Worm (Caenorhabditis elegans): Measurements from ENCODE around the gene dyf-3.
A peak's percentile ranks its signal among the peaks of the same experiment; 100 is the strongest.

Gene dyf-3

DNA sequence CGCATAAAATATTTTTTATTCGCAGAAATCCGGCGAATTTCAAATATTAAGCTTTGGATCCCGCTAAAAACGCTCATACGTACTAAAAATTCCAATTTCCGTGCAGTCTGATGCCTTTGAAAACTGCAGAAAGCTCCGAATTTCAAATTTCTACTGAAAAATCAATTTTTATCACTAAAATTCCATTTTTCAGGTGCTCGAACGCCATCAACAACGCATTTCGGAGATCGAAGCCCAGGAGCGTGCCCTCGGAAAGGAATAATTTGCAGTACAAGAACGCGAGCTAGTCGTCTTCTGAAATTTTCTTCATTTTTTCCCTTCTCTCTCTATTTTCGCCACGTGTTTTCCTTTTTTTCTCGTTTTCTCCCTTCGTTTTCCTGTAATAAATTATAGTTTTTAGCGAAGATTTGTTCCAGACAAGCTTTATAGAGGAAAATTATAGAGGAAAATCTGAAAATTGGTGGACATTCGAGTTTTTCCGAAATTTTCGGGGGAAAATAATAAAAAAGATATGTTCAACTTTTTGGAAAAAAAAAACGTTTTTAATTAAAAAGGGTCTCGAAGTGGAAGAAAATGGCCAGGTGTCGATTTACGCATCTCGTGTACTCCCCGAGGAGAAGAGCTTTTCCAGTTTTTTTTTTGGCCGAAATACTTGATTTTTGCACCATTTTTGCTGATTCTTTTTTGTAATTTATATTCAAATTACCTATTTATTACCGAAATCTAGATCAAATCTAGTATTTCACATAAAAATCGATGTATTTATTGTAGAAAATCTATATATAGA lies 12.3 kb downstream of the dyf-3 start:
- TF ChIP-seq unc-62 (GFP tag; optimal IDR thresholded peaks at IDR 0.05 in 1 of 2) = peak in 1 of 2 experiments; percentile 92
- no peak for TF ChIP-seq unc-62 (tag; optimal IDR thresholded peaks at IDR 0.05)
- no peak for TF ChIP-seq mdl-1 (tag; optimal IDR thresholded peaks at IDR 0.05)
- no peak for TF ChIP-seq Y75B8A.6 (GFP tag; IDR thresholded peaks at IDR 0.05)
- TF ChIP-seq hlh-11 (tag; optimal IDR thresholded peaks at IDR 0.05) = no peak
- peak; percentile 93 for TF ChIP-seq aha-1 (tag)
- TF ChIP-seq ztf-7 (tag; optimal IDR thresholded peaks at IDR 0.05) = no peak
- TF ChIP-seq lin-38 (GFP tag; IDR thresholded peaks at IDR 0.05) = peak; percentile 32; the same call in 1 of the 2 replicates
- no peak for TF ChIP-seq dve-1 (tag; optimal IDR thresholded peaks at IDR 0.05; ENCODE audit: insufficient read depth)
- no peak for TF ChIP-seq pqm-1 (tag; optimal IDR thresholded peaks at IDR 0.05)
- TF ChIP-seq F26F4.8 (GFP tag; conservative IDR thresholded peaks at IDR 0.05) = no peak
- no peak for TF ChIP-seq ctbp-1 (GFP tag; IDR thresholded peaks at IDR 0.05)
- TF ChIP-seq daf-16 (GFP tag; optimal IDR thresholded peaks at IDR 0.05) = no peak
- TF ChIP-seq daf-16 (tag; optimal IDR thresholded peaks at IDR 0.05) = peak; percentile 26
- no peak for TF ChIP-seq nhr-10 (tag; optimal IDR thresholded peaks at IDR 0.05)
- TF ChIP-seq T20F7.1 (GFP tag; optimal IDR thresholded peaks at IDR 0.05) = no peak
- TF ChIP-seq unc-39 (tag; optimal IDR thresholded peaks at IDR 0.05) = no peak
- TF ChIP-seq Y48G9A.11 (GFP tag; IDR thresholded peaks at IDR 0.05) = no peak
- TF ChIP-seq spr-1 (tag; optimal IDR thresholded peaks at IDR 0.05) = no peak
- TF ChIP-seq arid-1 (GFP tag; conservative IDR thresholded peaks at IDR 0.05) = no peak
- TF ChIP-seq zfp-3 (GFP tag; conservative IDR thresholded peaks at IDR 0.05) = 0 out of 2 replicates have a peak, but pooled peaks have one; percentile 50
- TF ChIP-seq lir-3 (tag; optimal IDR thresholded peaks at IDR 0.05) = no peak
- no peak for TF ChIP-seq tra-1 (GFP tag; IDR thresholded peaks at IDR 0.05)
- TF ChIP-seq R02D3.7 (tag; optimal IDR thresholded peaks at IDR 0.05) = peak; percentile 22
- no peak for TF ChIP-seq mes-2 (tag; optimal IDR thresholded peaks at IDR 0.05; ENCODE audit: poor library complexity, severe bottlenecking)
- no peak for TF ChIP-seq snpc-1.2 (GFP tag; IDR thresholded peaks at IDR 0.05)
- no peak for TF ChIP-seq fkh-10 (GFP tag; optimal IDR thresholded peaks at IDR 0.05)
- TF ChIP-seq sdz-12 (GFP tag; optimal IDR thresholded peaks at IDR 0.05) = no peak
- TF ChIP-seq mdt-29 (GFP tag; IDR thresholded peaks at IDR 0.05) = no peak
- no peak for TF ChIP-seq F37D6.2 (tag; optimal IDR thresholded peaks at IDR 0.05)
- TF ChIP-seq nhr-41 (GFP tag; IDR thresholded peaks at IDR 0.05) = no peak
- TF ChIP-seq ama-1 (optimal IDR thresholded peaks at IDR 0.05) = no peak
- TF ChIP-seq nhr-6 (tag; optimal IDR thresholded peaks at IDR 0.05) = no peak

DNA sequence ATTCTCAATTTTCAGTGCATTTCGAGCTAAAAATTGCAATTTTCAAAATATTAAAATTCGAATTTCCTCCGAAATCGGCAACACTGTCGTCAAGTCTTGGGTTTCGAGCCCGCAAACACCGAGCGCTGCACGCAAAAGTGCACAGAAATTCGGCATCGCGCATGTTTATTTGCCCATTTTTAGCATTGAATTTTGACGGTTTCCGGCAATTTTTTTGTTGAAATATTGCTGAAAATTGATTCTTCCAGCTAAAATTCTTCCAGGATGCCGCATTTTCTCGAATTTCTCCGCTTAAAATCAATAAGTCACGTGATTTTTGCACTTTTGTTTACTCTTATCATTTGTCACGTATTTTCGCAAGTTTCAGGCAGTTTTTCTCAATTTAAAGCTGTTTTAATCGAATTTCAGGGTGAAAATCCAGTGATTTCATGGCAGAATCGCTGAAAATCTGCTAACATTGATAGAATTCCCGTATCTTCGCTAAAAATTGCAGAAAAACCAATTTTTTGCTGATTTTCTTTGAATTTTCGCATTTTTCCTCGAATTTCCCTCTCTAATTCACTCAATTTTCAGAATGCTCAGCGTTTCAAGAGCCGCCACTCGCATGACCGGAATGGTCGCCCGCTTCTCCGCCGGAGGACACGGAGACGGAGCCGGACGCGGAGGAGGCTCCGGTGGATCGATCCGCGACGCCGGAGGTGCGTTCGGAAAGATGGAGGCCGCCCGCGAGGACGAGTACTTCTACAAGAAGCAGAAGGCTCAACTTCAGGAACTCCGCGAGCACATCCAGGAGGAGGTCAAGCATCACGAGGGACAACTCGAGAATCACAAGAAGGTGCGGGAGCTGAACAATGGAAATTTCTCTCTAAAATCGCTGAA lies 13.5 kb downstream of the dyf-3 start, which contains the start of gene mai-2:
Gene mai-2, plus strand, starts transcription at position 574 of the 879 bp plus-strand sequence.
- peak; percentile 18 for TF ChIP-seq mep-1 (tag; optimal IDR thresholded peaks at IDR 0.05)
- TF ChIP-seq nhr-111 (GFP tag; optimal IDR thresholded peaks at IDR 0.05) = no peak
- no peak for TF ChIP-seq Y5F2A.4 (GFP tag; optimal IDR thresholded peaks at IDR 0.05)
- TF ChIP-seq F37D6.2 (tag; optimal IDR thresholded peaks at IDR 0.05) = no peak
- TF ChIP-seq nhr-77 (tag; optimal IDR thresholded peaks at IDR 0.05) = peak; percentile 18
- TF ChIP-seq F49E8.2 (tag; optimal IDR thresholded peaks at IDR 0.05; ENCODE audit: borderline replicate concordance) = no peak
- no peak for TF ChIP-seq egl-43 (GFP tag; IDR thresholded peaks at IDR 0.05)
- no peak for TF ChIP-seq madf-5 (GFP tag; IDR thresholded peaks at IDR 0.05)
- no peak for TF ChIP-seq mxl-2 (GFP tag; conservative IDR thresholded peaks at IDR 0.05)
- TF ChIP-seq attf-4 (tag; optimal IDR thresholded peaks at IDR 0.05) = no peak
- peak in 1 of 2 experiments; percentile 77 for TF ChIP-seq lsy-2 (tag; optimal IDR thresholded peaks at IDR 0.05)
- no peak for TF ChIP-seq nhr-42 (GFP tag; IDR thresholded peaks at IDR 0.05)
- no peak for TF ChIP-seq lim-7 (GFP tag; IDR thresholded peaks at IDR 0.05)
- TF ChIP-seq F26F4.8 (GFP tag; conservative IDR thresholded peaks at IDR 0.05) = no peak
- no peak for TF ChIP-seq lin-29 (GFP tag; IDR thresholded peaks at IDR 0.05)
- peak; percentile 26 for TF ChIP-seq hlh-11 (tag; optimal IDR thresholded peaks at IDR 0.05)
- no peak for TF ChIP-seq snpc-1.2 (GFP tag; IDR thresholded peaks at IDR 0.05)
- TF ChIP-seq arid-1 (GFP tag; conservative IDR thresholded peaks at IDR 0.05) = no peak
- no peak for TF ChIP-seq lin-39 (tag; optimal IDR thresholded peaks at IDR 0.05)
- peak; percentile 42 for TF ChIP-seq nhr-6 (tag; optimal IDR thresholded peaks at IDR 0.05)
- no peak for TF ChIP-seq spr-3 (GFP tag; optimal IDR thresholded peaks at IDR 0.05)
- TF ChIP-seq duxl-1 (tag; optimal IDR thresholded peaks at IDR 0.05; ENCODE audit: poor library complexity) = peak; percentile 10
